Fruit fly (Drosophila melanogaster): ENCODE results near the gene CG43055.

Gene CG43055

dm6 chr2L:4416903-4417302 lies 5.9 kb downstream of the CG43055 start:
- no peak for TF ChIP-seq D1 (tag; optimal IDR thresholded peaks at IDR 0.05)
- TF ChIP-seq CG17806 (tag; optimal IDR thresholded peaks at IDR 0.05): peak; percentile 59
- TF ChIP-seq CG12605 (GFP tag; IDR thresholded peaks at IDR 0.05): no peak
- TF ChIP-seq CG13204 (GFP tag; optimal IDR thresholded peaks at IDR 0.05): no peak
- peak; percentile 48 for TF ChIP-seq CG14655 (GFP tag; optimal IDR thresholded peaks at IDR 0.05)
- TF ChIP-seq gl (tag; optimal IDR thresholded peaks at IDR 0.05): no peak
- no peak for TF ChIP-seq Snoo (tag; optimal IDR thresholded peaks at IDR 0.05)
- peak; percentile 74 for TF ChIP-seq CG8159 (tag; optimal IDR thresholded peaks at IDR 0.05)
- TF ChIP-seq CG15710 (tag; optimal IDR thresholded peaks at IDR 0.05): peak; percentile 58
- peak; percentile 51 for TF ChIP-seq CG34367 (tag; optimal IDR thresholded peaks at IDR 0.05)
- no peak for TF ChIP-seq EcR (GFP tag; optimal IDR thresholded peaks at IDR 0.05)
- TF ChIP-seq CG8301 (tag; optimal IDR thresholded peaks at IDR 0.05): peak; percentile 35
- peak; percentile 52 for TF ChIP-seq CG9948 (tag; optimal IDR thresholded peaks at IDR 0.05)
- peak; percentile 56; the same call in 1 of the 2 replicates for TF ChIP-seq CG32121 (GFP tag; IDR thresholded peaks at IDR 0.05)
- TF ChIP-seq Ets98B (GFP tag; IDR thresholded peaks at IDR 0.05): peak; percentile 27; the same call in 1 of the 2 replicates
- TF ChIP-seq fd96Ca (GFP tag; IDR thresholded peaks at IDR 0.05): 0 out of 3 replicates have a peak, but pooled peaks have one; percentile 32
- TF ChIP-seq CG10348 (GFP tag; IDR thresholded peaks at IDR 0.05): no peak
- peak; percentile 64; the same call in 1 of the 3 replicates for TF ChIP-seq CG4496 (GFP tag; IDR thresholded peaks at IDR 0.05)
- TF ChIP-seq Pif1A (GFP tag; optimal IDR thresholded peaks at IDR 0.05): peak; percentile 0
- no peak for TF ChIP-seq rn (GFP tag; IDR thresholded peaks at IDR 0.05)
- TF ChIP-seq Pif1B (GFP tag; optimal IDR thresholded peaks at IDR 0.05): peak; percentile 5

dm6 chr2L:4417982-4418381 lies 7.0 kb downstream of the CG43055 start:
- TF ChIP-seq Pif1B (GFP tag; optimal IDR thresholded peaks at IDR 0.05) (no peak), CG12605 (GFP tag; IDR thresholded peaks at IDR 0.05) (peak; percentile 49), CG10348 (GFP tag; IDR thresholded peaks at IDR 0.05) (no peak), rn (GFP tag; IDR thresholded peaks at IDR 0.05) (no peak), Snoo (tag; optimal IDR thresholded peaks at IDR 0.05) (no peak), CG4496 (GFP tag; IDR thresholded peaks at IDR 0.05) (peak; percentile 39; the same call in 1 of the 3 replicates), CG14655 (GFP tag; optimal IDR thresholded peaks at IDR 0.05) (no peak), CG32121 (GFP tag; IDR thresholded peaks at IDR 0.05) (no peak), CG15710 (tag; optimal IDR thresholded peaks at IDR 0.05) (no peak), gl (tag; optimal IDR thresholded peaks at IDR 0.05) (no peak), CG13204 (GFP tag; optimal IDR thresholded peaks at IDR 0.05) (no peak), CG9948 (tag; optimal IDR thresholded peaks at IDR 0.05) (no peak), CG8301 (tag; optimal IDR thresholded peaks at IDR 0.05) (no peak), fd96Ca (GFP tag; IDR thresholded peaks at IDR 0.05) (peak; percentile 25; the same call in 1 of the 3 replicates), D1 (tag; optimal IDR thresholded peaks at IDR 0.05) (no peak)

dm6 chr2L:4418819-4419218 lies 7.9 kb downstream of the CG43055 start:
- no peak for TF ChIP-seq CG9948 (tag; optimal IDR thresholded peaks at IDR 0.05)
- TF ChIP-seq CG4496 (GFP tag; IDR thresholded peaks at IDR 0.05): 0 out of 3 replicates have a peak, but pooled peaks have one; percentile 9
- no peak for TF ChIP-seq Pif1A (GFP tag; optimal IDR thresholded peaks at IDR 0.05)

dm6 chr2L:4422154-4422553 lies 11.2 kb downstream of the CG43055 start:
- no peak for TF ChIP-seq CG10348 (GFP tag; IDR thresholded peaks at IDR 0.05)
- TF ChIP-seq EcR (GFP tag; optimal IDR thresholded peaks at IDR 0.05): no peak
- TF ChIP-seq gl (tag; optimal IDR thresholded peaks at IDR 0.05): no peak
- TF ChIP-seq CG13204 (GFP tag; optimal IDR thresholded peaks at IDR 0.05): no peak
- TF ChIP-seq Snoo (tag; optimal IDR thresholded peaks at IDR 0.05): no peak
- no peak for TF ChIP-seq Pif1A (GFP tag; optimal IDR thresholded peaks at IDR 0.05)
- no peak for TF ChIP-seq CG9948 (tag; optimal IDR thresholded peaks at IDR 0.05)
- TF ChIP-seq CG8301 (tag; optimal IDR thresholded peaks at IDR 0.05): no peak
- TF ChIP-seq fd96Ca (GFP tag; IDR thresholded peaks at IDR 0.05): no peak
- TF ChIP-seq rn (GFP tag; IDR thresholded peaks at IDR 0.05): no peak
- no peak for TF ChIP-seq CG34367 (tag; optimal IDR thresholded peaks at IDR 0.05)

- TF ChIP-seq CG10348 (GFP tag; IDR thresholded peaks at IDR 0.05) (no peak), CG14655 (GFP tag; optimal IDR thresholded peaks at IDR 0.05) (no peak), EcR (GFP tag; optimal IDR thresholded peaks at IDR 0.05) (no peak), CG8301 (tag; optimal IDR thresholded peaks at IDR 0.05) (no peak), Ets98B (GFP tag; IDR thresholded peaks at IDR 0.05) (no peak), Snoo (tag; optimal IDR thresholded peaks at IDR 0.05) (no peak), D1 (tag; optimal IDR thresholded peaks at IDR 0.05) (no peak), fd96Ca (GFP tag; IDR thresholded peaks at IDR 0.05) (no peak), CG9948 (tag; optimal IDR thresholded peaks at IDR 0.05) (no peak), CG34367 (tag; optimal IDR thresholded peaks at IDR 0.05) (no peak), CG13204 (GFP tag; optimal IDR thresholded peaks at IDR 0.05) (no peak)
Observed at dm6 chr2L:4433608-4434007, 22.7 kb downstream of the CG43055 start, which contains the start of the genes CG34177 and CG34178. CG34177 (plus strand) TSS chr2L:4433908. CG34178 (plus strand) TSS chr2L:4433908.

- TF ChIP-seq Ets98B (GFP tag; IDR thresholded peaks at IDR 0.05): no peak
Observed at dm6 chr2L:4437487-4437886, 26.5 kb downstream of the CG43055 start, which contains the start of gene CG43056. CG43056 (plus strand) TSS chr2L:4437787.

All from whole organism, pupa.